Fruit fly (Drosophila melanogaster) whole organism, adult: Measurements from ENCODE around the gene Hakai.
A peak's percentile ranks its signal among the peaks of the same experiment; 100 is the strongest.

ENCODE experiments used
- CG11617 ChIP-seq: fragments of 200-800 bp; sonication (Bioruptor generic); optimal IDR thresholded peaks from 2 replicates; lab custom pipeline; 2017; ENCODE audit warnings: mild to moderate bottlenecking, missing biosample characterization, missing genetic modification reagents, missing genetic modification characterization
- CG12768 ChIP-seq: fragments of 200-800 bp; sonication (Bioruptor generic); optimal IDR thresholded peaks from 2 replicates; lab custom pipeline; 2017; ENCODE audit warnings: missing biosample characterization, missing genetic modification characterization, mild to moderate bottlenecking, moderate library complexity, missing genetic modification reagents
- CG14711 ChIP-seq: fragments of 200-800 bp; sonication (Bioruptor generic); optimal IDR thresholded peaks from 2 replicates; lab custom pipeline; 2018; ENCODE audit warnings: missing biosample characterization, mild to moderate bottlenecking, missing genetic modification characterization, moderate library complexity
- CG1620 ChIP-seq: fragments of 200-800 bp; sonication (Bioruptor generic); optimal IDR thresholded peaks from 2 replicates; lab custom pipeline; 2016; ENCODE audit warnings: missing biosample characterization, missing genetic modification characterization
- CG33017 ChIP-seq: fragments of 200-800 bp; sonication (Bioruptor generic); optimal IDR thresholded peaks from 2 replicates; lab custom pipeline; 2018; ENCODE audit warnings: missing biosample characterization, mild to moderate bottlenecking, missing genetic modification characterization, moderate library complexity
- CG5204 ChIP-seq: fragments of 200-800 bp; sonication (Bioruptor generic); optimal IDR thresholded peaks from 2 replicates; lab custom pipeline; 2016; ENCODE audit warnings: missing biosample characterization, missing genetic modification characterization
- CG7045 ChIP-seq: fragments of 200-800 bp; sonication (Bioruptor generic); optimal IDR thresholded peaks from 2 replicates; lab custom pipeline; 2017; ENCODE audit warnings: missing biosample characterization, mild to moderate bottlenecking, missing genetic modification characterization
- CG7101 ChIP-seq: fragments of 200-800 bp; sonication (Bioruptor generic); optimal IDR thresholded peaks from 2 replicates; lab custom pipeline; 2018; ENCODE audit warnings: missing biosample characterization, mild to moderate bottlenecking, missing genetic modification characterization, moderate library complexity
- Clk ChIP-seq: fragments of 200-800 bp; sonication (Bioruptor generic); optimal IDR thresholded peaks from 2 replicates; lab custom pipeline; 2017; ENCODE audit warnings: missing biosample characterization, missing genetic modification characterization
- Crg-1 ChIP-seq: fragments of 200-800 bp; sonication (Bioruptor generic); optimal IDR thresholded peaks from 2 replicates; lab custom pipeline; 2016; ENCODE audit warnings: missing biosample characterization, missing genetic modification characterization
- Hr96 ChIP-seq: fragments of 200-800 bp; sonication (Bioruptor generic); optimal IDR thresholded peaks from 2 replicates; lab custom pipeline; 2016; ENCODE audit warnings: missing biosample characterization, missing genetic modification characterization
- Mnt ChIP-seq: fragments of 200-800 bp; sonication (Bioruptor generic); optimal IDR thresholded peaks from 2 replicates; lab custom pipeline; 2016; ENCODE audit warnings: missing biosample characterization, mild to moderate bottlenecking, missing genetic modification characterization
- bab1 ChIP-seq: fragments of 200-800 bp; sonication (Bioruptor generic); optimal IDR thresholded peaks from 3 replicates; lab custom pipeline; 2019; ENCODE audit warnings: missing biosample characterization, mild to moderate bottlenecking, missing genetic modification characterization, moderate library complexity
- cic ChIP-seq: fragments of 200-800 bp; sonication (Bioruptor generic); optimal IDR thresholded peaks from 2 replicates; lab custom pipeline; 2017; ENCODE audit warnings: missing biosample characterization, mild to moderate bottlenecking, missing genetic modification characterization, moderate library complexity
- cnc ChIP-seq, 2 experiments: fragments of >200 bp; optimal IDR thresholded peaks; 2 replicates each; lab custom pipeline; 2017
- kay ChIP-seq: fragments of 200-800 bp; sonication (Bioruptor generic); peaks from one replicate; lab custom pipeline; 2016; ENCODE audit warnings: missing biosample characterization, missing genetic modification characterization, borderline replicate concordance
- ovo ChIP-seq: fragments of 200-800 bp; sonication (Bioruptor generic); optimal IDR thresholded peaks from 2 replicates; lab custom pipeline; 2016; ENCODE audit warnings: missing biosample characterization, missing genetic modification characterization
- pad ChIP-seq: fragments of 200-800 bp; sonication (Bioruptor generic); optimal IDR thresholded peaks from 3 replicates; lab custom pipeline; 2017; ENCODE audit warnings: missing biosample characterization, missing genetic modification characterization, mild to moderate bottlenecking, moderate library complexity, missing genetic modification reagents
- tj ChIP-seq: fragments of 200-800 bp; sonication (Bioruptor generic); optimal IDR thresholded peaks from 3 replicates; lab custom pipeline; 2017; ENCODE audit warnings: missing biosample characterization, mild to moderate bottlenecking, missing genetic modification characterization, moderate library complexity
- toe ChIP-seq: fragments of 200-800 bp; sonication (Bioruptor generic); optimal IDR thresholded peaks from 2 replicates; lab custom pipeline; 2016; ENCODE audit warnings: missing biosample characterization, missing genetic modification characterization

Hakai gene

dm6 chr2L:19590629-19591028 lies 8.4 kb upstream of the Hakai start:
- peak; percentile 96 for TF ChIP-seq pad (GFP tag; lab: Kevin White, UChicago)
- TF ChIP-seq CG12768 (GFP tag; lab: Kevin White, UChicago), result no peak

dm6 chr2L:19588924-19589323 lies 6.7 kb upstream of the Hakai start:
- TF ChIP-seq Crg-1, result no peak
- TF ChIP-seq Mnt, result no peak
- TF ChIP-seq kay (GFP tag; lab: Kevin White, UChicago), result no peak
- TF ChIP-seq CG14711 (tag; lab: Kevin White, UChicago), result no peak
- no peak for TF ChIP-seq CG7045
- no peak for TF ChIP-seq pad (GFP tag; lab: Kevin White, UChicago)
- no peak for TF ChIP-seq CG5204 (GFP tag; lab: Kevin White, UChicago)
- no peak for TF ChIP-seq cnc (optimal IDR thresholded peaks at IDR 0.05; lab: Kevin White, UChicago)
- TF ChIP-seq CG33017, result no peak
- no peak for TF ChIP-seq CG12768 (GFP tag; lab: Kevin White, UChicago)
- TF ChIP-seq CG11617 (GFP tag; lab: Kevin White, UChicago), result no peak
- TF ChIP-seq ovo (GFP tag; lab: Kevin White, UChicago), result no peak
- no peak for TF ChIP-seq bab1 (GFP tag; lab: Kevin White, UChicago)
- TF ChIP-seq CG7101 (tag; lab: Kevin White, UChicago), result no peak
- no peak for TF ChIP-seq Hr96 (GFP tag; lab: Kevin White, UChicago)

- TF ChIP-seq CG33017, result no peak
- no peak for TF ChIP-seq bab1 (GFP tag; lab: Kevin White, UChicago)
- TF ChIP-seq tj (GFP tag; lab: Kevin White, UChicago), result peak; percentile 14
- TF ChIP-seq cic (GFP tag; lab: Kevin White, UChicago), result peak; percentile 38
- TF ChIP-seq pad (GFP tag; lab: Kevin White, UChicago), result no peak
- no peak for TF ChIP-seq CG7101 (tag; lab: Kevin White, UChicago)
- TF ChIP-seq cnc (optimal IDR thresholded peaks at IDR 0.05; lab: Kevin White, UChicago), result no peak
These were observed 5.0 kb upstream of the Hakai start for dm6 chr2L:19587334-19587659.

DNA sequence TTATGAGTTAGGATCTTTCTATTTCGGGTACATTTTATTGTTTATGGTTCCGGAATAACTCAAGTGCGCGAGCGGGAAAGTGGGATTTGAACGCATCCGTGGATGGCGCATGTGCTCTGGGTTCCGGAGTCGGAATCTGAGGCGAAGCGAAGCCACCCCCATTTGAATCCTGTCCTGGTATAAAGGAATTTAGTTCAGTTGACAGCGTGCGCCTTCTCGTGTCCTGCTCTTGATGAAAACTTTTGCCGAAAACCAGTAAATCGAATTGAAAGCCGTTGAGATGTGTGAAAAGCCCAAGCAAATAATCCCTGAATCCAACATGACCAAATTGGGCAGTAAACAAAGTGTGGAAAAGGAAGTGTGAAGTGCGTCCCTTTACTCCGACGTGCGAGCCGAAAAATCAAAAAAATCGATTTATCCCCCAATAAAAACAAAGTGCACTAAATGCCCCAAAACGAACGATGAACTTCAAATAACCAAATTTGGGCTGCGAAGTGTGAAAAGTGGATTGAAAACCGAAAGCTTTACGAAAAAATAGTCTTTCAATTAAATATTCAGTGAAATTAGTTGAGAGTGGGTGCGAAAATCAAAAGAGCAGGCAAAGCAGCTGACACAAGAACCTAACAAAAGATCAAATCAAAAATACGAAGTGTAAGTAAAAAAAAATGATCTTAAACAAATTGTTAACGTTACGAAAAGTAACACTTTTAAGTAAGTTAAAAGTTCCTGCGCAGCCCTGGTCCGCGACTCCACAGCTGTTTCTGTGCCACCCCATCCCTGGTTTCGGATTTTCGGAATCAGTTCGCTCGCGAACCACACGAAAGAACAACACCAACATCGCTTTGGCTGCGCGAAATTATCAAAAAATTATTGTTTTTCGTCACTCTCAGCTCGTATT lies 4.4 kb upstream of the Hakai start, which contains the start of gene Lar:
Lar (plus strand) TSS at position 188 of the 898 bp plus-strand sequence.
- TF ChIP-seq Hr96 (GFP tag; lab: Kevin White, UChicago) (peak; percentile 47), pad (GFP tag; lab: Kevin White, UChicago) (peak; percentile 1), CG1620 (GFP tag; lab: Kevin White, UChicago) (no peak), kay (GFP tag; lab: Kevin White, UChicago) (no peak), Mnt (peak; percentile 38), CG33017 (peak; percentile 32), CG12768 (GFP tag; lab: Kevin White, UChicago) (peak; percentile 46), CG5204 (GFP tag; lab: Kevin White, UChicago) (no peak), Clk (GFP tag; lab: Kevin White, UChicago) (peak; percentile 23), toe (peak; percentile 56), CG14711 (tag; lab: Kevin White, UChicago) (peak; percentile 19), Crg-1 (peak; percentile 60), bab1 (GFP tag; lab: Kevin White, UChicago) (peak; percentile 27), CG11617 (GFP tag; lab: Kevin White, UChicago) (peak; percentile 61), cnc (optimal IDR thresholded peaks at IDR 0.05; lab: Kevin White, UChicago) (no peak), CG7101 (tag; lab: Kevin White, UChicago) (peak; percentile 63), cic (GFP tag; lab: Kevin White, UChicago) (peak; percentile 72), ovo (GFP tag; lab: Kevin White, UChicago) (no peak), CG7045 (peak; percentile 34), tj (GFP tag; lab: Kevin White, UChicago) (peak; percentile 43)

DNA sequence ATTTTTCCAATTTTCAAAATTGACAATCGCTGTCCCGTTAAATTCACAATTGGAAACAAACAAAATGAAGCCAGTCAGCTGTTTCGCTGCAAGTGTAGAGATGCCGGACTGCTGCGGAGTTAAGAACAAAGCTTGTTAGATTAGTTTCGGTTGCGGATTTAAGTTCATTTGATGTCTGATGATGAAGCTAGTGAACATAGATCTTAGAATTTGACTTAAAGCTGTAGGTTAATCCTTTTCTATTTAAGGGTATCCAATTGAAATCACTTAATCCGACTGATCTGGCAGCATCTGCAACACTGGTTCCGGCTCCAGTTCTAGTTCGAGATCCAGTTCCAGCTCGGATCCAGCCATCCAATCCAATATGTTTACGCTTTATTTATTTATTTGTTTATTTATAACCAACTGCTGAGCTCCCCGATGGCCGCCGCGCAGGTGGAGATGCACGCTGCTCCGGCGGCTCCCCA lies 1.7 kb upstream of the Hakai start, which contains the start of the genes PCNA2 and CG10366:
PCNA2 (minus strand) TSS at position 65 of the 467 bp plus-strand sequence.
CG10366 (plus strand) TSS at position 310 of the 467 bp plus-strand sequence.
- TF ChIP-seq CG33017 (peak; percentile 58), CG5204 (GFP tag; lab: Kevin White, UChicago) (no peak), cnc (optimal IDR thresholded peaks at IDR 0.05; lab: Kevin White, UChicago) (no peak), CG11617 (GFP tag; lab: Kevin White, UChicago) (peak; percentile 72), bab1 (GFP tag; lab: Kevin White, UChicago) (peak; percentile 78), Crg-1 (peak; percentile 36), CG7101 (tag; lab: Kevin White, UChicago) (peak; percentile 70), CG14711 (tag; lab: Kevin White, UChicago) (peak; percentile 72), CG7045 (peak; percentile 28), tj (GFP tag; lab: Kevin White, UChicago) (peak; percentile 71), ovo (GFP tag; lab: Kevin White, UChicago) (peak; percentile 61), CG1620 (GFP tag; lab: Kevin White, UChicago) (peak; percentile 79), pad (GFP tag; lab: Kevin White, UChicago) (peak; percentile 40), CG12768 (GFP tag; lab: Kevin White, UChicago) (peak; percentile 49), toe (peak; percentile 79), Clk (GFP tag; lab: Kevin White, UChicago) (no peak), Mnt (peak; percentile 55), cic (GFP tag; lab: Kevin White, UChicago) (peak; percentile 9), Hr96 (GFP tag; lab: Kevin White, UChicago) (peak; percentile 75), kay (GFP tag; lab: Kevin White, UChicago) (no peak)
